Fruit fly (Drosophila melanogaster) whole organism, wandering third instar larva: ENCODE measurements around the gene Osi8.
A peak's percentile ranks its signal among the peaks of the same experiment; 100 is the strongest.

Experiments used
- Abd-B ChIP-seq: fragments of >200 bp; optimal IDR thresholded peaks from 2 replicates; lab custom pipeline; 2017; ENCODE audit warnings: missing biosample characterization, missing genetic modification characterization
- CG32264 ChIP-seq: fragments of 200-800 bp; sonication (Bioruptor generic); optimal IDR thresholded peaks from 2 replicates; lab custom pipeline; 2016; ENCODE audit warnings: missing biosample characterization, missing genetic modification characterization
- CG9705 ChIP-seq: fragments of 200-800 bp; sonication (Bioruptor generic); optimal IDR thresholded peaks from 2 replicates; lab custom pipeline; 2018; ENCODE audit warnings: missing biosample characterization, mild to moderate bottlenecking, missing genetic modification characterization
- CrebA ChIP-seq: fragments of 200-800 bp; sonication (Bioruptor generic); optimal IDR thresholded peaks from 2 replicates; lab custom pipeline; 2016; ENCODE audit warnings: missing biosample characterization, mild to moderate bottlenecking, missing genetic modification characterization, borderline replicate concordance
- Dfd ChIP-seq: fragments of >200 bp; optimal IDR thresholded peaks from 2 replicates; lab custom pipeline; 2017; ENCODE audit warnings: missing biosample characterization, missing genetic modification characterization
- Dif ChIP-seq: fragments of 200-275, 200-300 bp; sonication (Bioruptor generic); optimal IDR thresholded peaks from 2 replicates; lab custom pipeline; 2018; ENCODE audit warnings: missing biosample characterization, missing genetic modification characterization; ENCODE audit not compliant: partially characterized antibody
- GATAd ChIP-seq: sonication (Bioruptor generic); optimal IDR thresholded peaks from 2 replicates; lab custom pipeline; 2016; ENCODE audit warnings: missing biosample characterization, missing genetic modification characterization
- HLH106 ChIP-seq: fragments of 200-800 bp; optimal IDR thresholded peaks from 3 replicates; lab custom pipeline; 2019; ENCODE audit warnings: missing biosample characterization, mild to moderate bottlenecking, missing genetic modification characterization, moderate library complexity
- Hnf4 ChIP-seq: fragments of 200-800 bp; sonication (Bioruptor generic); optimal IDR thresholded peaks from 2 replicates; lab custom pipeline; 2016; ENCODE audit warnings: missing biosample characterization, mild to moderate bottlenecking, missing genetic modification characterization
- Hr78 ChIP-seq: fragments of >200 bp; optimal IDR thresholded peaks from 2 replicates; lab custom pipeline; 2017; ENCODE audit warnings: missing biosample characterization, missing genetic modification characterization
- Hr83 ChIP-seq: fragments of 200-300 bp; sonication (Bioruptor generic); optimal IDR thresholded peaks from 2 replicates; lab custom pipeline; 2016; ENCODE audit warnings: missing biosample characterization, mild to moderate bottlenecking, missing genetic modification characterization, moderate library complexity; ENCODE audit not compliant: poor library complexity, severe bottlenecking
- Jra ChIP-seq: sonication (Bioruptor generic); optimal IDR thresholded peaks from 2 replicates; lab custom pipeline; 2016; ENCODE audit warnings: missing biosample characterization, missing genetic modification characterization
- Myc ChIP-seq: fragments of >200 bp; optimal IDR thresholded peaks from 2 replicates; lab custom pipeline; 2017
- N ChIP-seq: fragments of >200 bp; optimal IDR thresholded peaks from 2 replicates; lab custom pipeline; 2018; ENCODE audit warnings: missing biosample characterization, missing external identifiers, missing genetic modification characterization
- OdsH ChIP-seq: fragments of 200-800 bp; sonication (Bioruptor generic); optimal IDR thresholded peaks from 2 replicates; lab custom pipeline; 2016; ENCODE audit warnings: missing biosample characterization, mild to moderate bottlenecking, missing genetic modification characterization
- Rel ChIP-seq, 2 experiments: fragments of 200-800 bp; sonication (Bioruptor generic) in 1 of 2; optimal IDR thresholded peaks; 2 replicates in 1 of 2; 3 replicates in 1 of 2; lab custom pipeline; 2016 to 2019; ENCODE audit warnings: mild to moderate bottlenecking in 2 of 2, missing biosample characterization in 2 of 2, missing genetic modification characterization in 2 of 2, moderate library complexity in 1 of 2
- Vsx2 ChIP-seq: fragments of 200-300, 225-300 bp; sonication (Bioruptor generic); optimal IDR thresholded peaks from 2 replicates; lab custom pipeline; 2018; ENCODE audit warnings: missing biosample characterization, missing genetic modification characterization; ENCODE audit not compliant: partially characterized antibody
- br ChIP-seq: fragments of 200-800 bp; sonication (Bioruptor generic); optimal IDR thresholded peaks from 2 replicates; lab custom pipeline; 2016; ENCODE audit warnings: missing biosample characterization, missing genetic modification characterization
- brk ChIP-seq: fragments of 200-800 bp; sonication (Bioruptor generic); optimal IDR thresholded peaks from 2 replicates; lab custom pipeline; 2016; ENCODE audit warnings: missing biosample characterization, mild to moderate bottlenecking, missing genetic modification characterization
- dl ChIP-seq, 2 experiments: fragments of 175-275, 200-275 bp in 1 of 2; fragments of 200-275 bp in 1 of 2; sonication (Bioruptor generic); optimal IDR thresholded peaks; lab custom pipeline; 2018; ENCODE audit warnings: mild to moderate bottlenecking in 2 of 2, missing biosample characterization in 2 of 2, missing genetic modification characterization in 2 of 2, moderate library complexity in 2 of 2; ENCODE audit not compliant: partially characterized antibody in 2 of 2, insufficient read depth in 1 of 2
- dmrt93B ChIP-seq: fragments of 200-800 bp; sonication (Bioruptor generic); optimal IDR thresholded peaks from 2 replicates; lab custom pipeline; 2018; ENCODE audit warnings: missing biosample characterization, mild to moderate bottlenecking, missing genetic modification characterization
- dsf ChIP-seq: sonication (Bioruptor generic); optimal IDR thresholded peaks from 2 replicates; lab custom pipeline; 2016; ENCODE audit warnings: missing biosample characterization, missing genetic modification characterization, borderline replicate concordance
- ey ChIP-seq: fragments of 200-800 bp; sonication (Bioruptor generic); optimal IDR thresholded peaks from 2 replicates; lab custom pipeline; 2016; ENCODE audit warnings: missing biosample characterization, missing genetic modification characterization
- foxo ChIP-seq, 2 experiments: fragments of 200-800 bp; sonication (Bioruptor generic); optimal IDR thresholded peaks; 2 replicates in 1 of 2; 3 replicates in 1 of 2; lab custom pipeline; 2016 to 2017; ENCODE audit warnings: missing biosample characterization in 2 of 2, missing genetic modification characterization in 2 of 2
- fru ChIP-seq: fragments of 200-800 bp; sonication (Bioruptor generic); optimal IDR thresholded peaks from 3 replicates; lab custom pipeline; 2016; ENCODE audit warnings: missing biosample characterization, mild to moderate bottlenecking, missing genetic modification characterization
- h ChIP-seq: fragments of 200-800 bp; sonication (Bioruptor generic); optimal IDR thresholded peaks from 3 replicates; lab custom pipeline; 2016; ENCODE audit warnings: missing biosample characterization, mild to moderate bottlenecking, missing genetic modification characterization
- jim ChIP-seq: fragments of 175-275, 200-325 bp; sonication (Bioruptor generic); optimal IDR thresholded peaks from 2 replicates; lab custom pipeline; 2016; ENCODE audit warnings: missing biosample characterization, mild to moderate bottlenecking, missing genetic modification characterization
- lola ChIP-seq: fragments of >200 bp; optimal IDR thresholded peaks from 2 replicates; lab custom pipeline; 2017; ENCODE audit warnings: missing biosample characterization, missing genetic modification characterization
- pan ChIP-seq: fragments of >200 bp; optimal IDR thresholded peaks from 2 replicates; lab custom pipeline; 2017
- psq ChIP-seq: fragments of 200-800 bp; sonication (Bioruptor generic); optimal IDR thresholded peaks from 3 replicates; lab custom pipeline; 2017; ENCODE audit warnings: missing biosample characterization, mild to moderate bottlenecking, missing genetic modification characterization, moderate library complexity
- rgr ChIP-seq: fragments of 200-800 bp; sonication (Bioruptor generic); optimal IDR thresholded peaks from 3 replicates; lab custom pipeline; 2016; ENCODE audit warnings: missing biosample characterization, mild to moderate bottlenecking, missing genetic modification characterization
- sage ChIP-seq: fragments of 200-800 bp; sonication (Bioruptor generic); optimal IDR thresholded peaks from 2 replicates; lab custom pipeline; 2016; ENCODE audit warnings: missing biosample characterization, mild to moderate bottlenecking, missing genetic modification characterization
- sv ChIP-seq: fragments of 200-800 bp; sonication (Bioruptor generic); optimal IDR thresholded peaks from 3 replicates; lab custom pipeline; 2016; ENCODE audit warnings: missing biosample characterization, missing genetic modification characterization
- tai ChIP-seq: sonication (Bioruptor generic); optimal IDR thresholded peaks from 2 replicates; lab custom pipeline; 2016; ENCODE audit warnings: missing biosample characterization, missing genetic modification characterization
- usp ChIP-seq: fragments of >200 bp; optimal IDR thresholded peaks from 2 replicates; lab custom pipeline; 2017; ENCODE audit warnings: missing biosample characterization, missing genetic modification characterization
- woc ChIP-seq: sonication (Bioruptor generic); optimal IDR thresholded peaks from 2 replicates; lab custom pipeline; 2016; ENCODE audit warnings: missing biosample characterization, mild to moderate bottlenecking, missing genetic modification characterization

Gene Osi8

dm6 chr3R:6254875-6255274 lies at the start of gene Osi8:
Gene Osi8 (plus strand): TSS chr3R:6255175.
- TF ChIP-seq pan (lab: Kevin White, UChicago) (no peak), OdsH (GFP tag; lab: Kevin White, UChicago) (no peak), Myc (lab: Kevin White, UChicago) (no peak), CG9705 (GFP tag; lab: Kevin White, UChicago) (no peak), usp (GFP tag; lab: Kevin White, UChicago) (no peak), Hr78 (GFP tag; lab: Kevin White, UChicago) (no peak), CG32264 (GFP tag; lab: Kevin White, UChicago) (no peak), lola (GFP tag; lab: Kevin White, UChicago) (no peak), HLH106 (tag; lab: Kevin White, UChicago) (no peak), rgr (GFP tag; lab: Kevin White, UChicago) (no peak), h (GFP tag; lab: Kevin White, UChicago) (no peak), psq (GFP tag; lab: Kevin White, UChicago) (no peak), Dif (GFP tag; lab: Kevin White, UChicago) (no peak), Hnf4 (no peak), sv (GFP tag; lab: Kevin White, UChicago) (no peak), Abd-B (GFP tag; lab: Kevin White, UChicago) (no peak), Hr83 (GFP tag; lab: Kevin White, UChicago) (no peak), foxo (GFP tag; optimal IDR thresholded peaks at IDR 0.05; lab: Kevin White, UChicago) (no peak)

dm6 chr3R:6209073-6209472 lies 45.9 kb upstream of the Osi8 start, which contains the start of gene Osi2:
Gene Osi2 (plus strand): TSS chr3R:6209373.
- TF ChIP-seq sv (GFP tag; lab: Kevin White, UChicago) (no peak), dsf (GFP tag; lab: Kevin White, UChicago) (no peak), jim (GFP tag; lab: Kevin White, UChicago) (no peak), Hnf4 (no peak), fru (GFP tag; lab: Kevin White, UChicago) (no peak), brk (GFP tag; lab: Kevin White, UChicago) (no peak), Hr78 (GFP tag; lab: Kevin White, UChicago) (no peak), Jra (GFP tag; lab: Kevin White, UChicago) (no peak), Hr83 (GFP tag; lab: Kevin White, UChicago) (no peak), br (GFP tag; lab: Kevin White, UChicago) (no peak), OdsH (GFP tag; lab: Kevin White, UChicago) (no peak), dmrt93B (GFP tag; lab: Kevin White, UChicago) (no peak), HLH106 (tag; lab: Kevin White, UChicago) (no peak), woc (GFP tag; lab: Kevin White, UChicago) (no peak), CG32264 (GFP tag; lab: Kevin White, UChicago) (no peak), usp (GFP tag; lab: Kevin White, UChicago) (no peak), Rel (GFP tag; optimal IDR thresholded peaks at IDR 0.05; lab: Kevin White, UChicago) (no peak), Rel (tag; optimal IDR thresholded peaks at IDR 0.05; lab: Kevin White, UChicago) (no peak), Vsx2 (GFP tag; lab: Kevin White, UChicago) (no peak)

- TF ChIP-seq fru (GFP tag; lab: Kevin White, UChicago) (peak; percentile 14), Hnf4 (no peak), Hr83 (GFP tag; lab: Kevin White, UChicago) (no peak), h (GFP tag; lab: Kevin White, UChicago) (peak; percentile 19), Myc (lab: Kevin White, UChicago) (peak; percentile 44), tai (no peak), br (GFP tag; lab: Kevin White, UChicago) (no peak), OdsH (GFP tag; lab: Kevin White, UChicago) (no peak), Vsx2 (GFP tag; lab: Kevin White, UChicago) (peak; percentile 24), foxo (GFP tag; optimal IDR thresholded peaks at IDR 0.05; lab: Kevin White, UChicago) (no peak), brk (GFP tag; lab: Kevin White, UChicago) (no peak), ey (GFP tag; lab: Kevin White, UChicago) (peak; percentile 37), N (peak; percentile 40), dl (GFP tag; optimal IDR thresholded peaks at IDR 0.05; lab: Kevin White, UChicago; ENCODE audit: insufficient read depth in 1 of 2, partially characterized antibody in 2 of 2) (no peak), Abd-B (GFP tag; lab: Kevin White, UChicago) (no peak), psq (GFP tag; lab: Kevin White, UChicago) (no peak), usp (GFP tag; lab: Kevin White, UChicago) (no peak), sv (GFP tag; lab: Kevin White, UChicago) (no peak), dsf (GFP tag; lab: Kevin White, UChicago) (no peak), sage (GFP tag; lab: Kevin White, UChicago) (no peak), GATAd (no peak), jim (GFP tag; lab: Kevin White, UChicago) (no peak), Dfd (no peak), Hr78 (GFP tag; lab: Kevin White, UChicago) (no peak), HLH106 (tag; lab: Kevin White, UChicago) (peak; percentile 17), pan (lab: Kevin White, UChicago) (no peak), rgr (GFP tag; lab: Kevin White, UChicago) (peak; percentile 36), Dif (GFP tag; lab: Kevin White, UChicago) (no peak), dmrt93B (GFP tag; lab: Kevin White, UChicago) (no peak), CG32264 (GFP tag; lab: Kevin White, UChicago) (no peak), CrebA (GFP tag; lab: Kevin White, UChicago) (no peak), Rel (GFP tag; optimal IDR thresholded peaks at IDR 0.05; lab: Kevin White, UChicago) (no peak), Rel (tag; optimal IDR thresholded peaks at IDR 0.05; lab: Kevin White, UChicago) (no peak), lola (GFP tag; lab: Kevin White, UChicago) (no peak), woc (GFP tag; lab: Kevin White, UChicago) (peak; percentile 60), Jra (GFP tag; lab: Kevin White, UChicago) (no peak), CG9705 (GFP tag; lab: Kevin White, UChicago) (no peak)
Measured at dm6 chr3R:6210266-6211040, 44.5 kb upstream of the Osi8 start.
